Worm (Caenorhabditis elegans) whole organism, late embryonic: Measurements from ENCODE around the gene B0507.7.

Source experiments
- ama-1 ChIP-seq: fragments of 150-350 bp; optimal IDR thresholded peaks from 2 replicates; lab custom pipeline; 2014
- fkh-10 ChIP-seq: fragments of 150-350 bp; optimal IDR thresholded peaks from 2 replicates; lab custom pipeline; 2014; ENCODE audit warnings: missing biosample characterization, missing genetic modification reagents, missing genetic modification characterization
- hlh-30 ChIP-seq: sonication (generic microtip); optimal IDR thresholded peaks from 2 replicates; lab custom pipeline; 2017; ENCODE audit warnings: antibody characterized with exemption, missing genetic modification characterization, missing compliant biosample characterization; ENCODE audit not compliant: insufficient read depth
- nhr-232 ChIP-seq: sonication (generic microtip); optimal IDR thresholded peaks from 2 replicates; lab custom pipeline; 2016; ENCODE audit warnings: missing genetic modification characterization, missing compliant biosample characterization
- pros-1 ChIP-seq: fragments of 150-350 bp; optimal IDR thresholded peaks from 2 replicates; lab custom pipeline; 2014; ENCODE audit warnings: missing biosample characterization, missing genetic modification reagents, missing genetic modification characterization
- syd-9 ChIP-seq: sonication (generic microtip); optimal IDR thresholded peaks from 2 replicates; lab custom pipeline; 2016; ENCODE audit warnings: mild to moderate bottlenecking, missing genetic modification characterization, moderate library complexity, missing compliant biosample characterization

ce11 chrV:8711910-8712309 lies 46.6 kb downstream of the B0507.7 start, which contains the start of gene ZC178.2:
- no peak for TF ChIP-seq pros-1 (tag; lab: Kevin White, UChicago)
- no peak for TF ChIP-seq nhr-232 (tag; lab: Kevin White, UChicago)
- TF ChIP-seq hlh-30 (tag; lab: Kevin White, UChicago) = no peak
- no peak for TF ChIP-seq fkh-10 (GFP tag; lab: Kevin White, UChicago)
- no peak for TF ChIP-seq syd-9 (tag; lab: Kevin White, UChicago)
- no peak for TF ChIP-seq ama-1 (lab: Kevin White, UChicago)
